Worm (Caenorhabditis elegans) whole organism, midembryonic: ENCODE measurements around the gene C32B5.13.

Experiments
- flt-1 ChIP-seq: fragments of 200-800 bp; sonication (Bioruptor generic); IDR thresholded peaks from 2 replicates; pipeline ENCODE4 v1.3.6; 2022; ENCODE audit warnings: missing genetic modification characterization, missing compliant biosample characterization
- klf-2 ChIP-seq: fragments of 200-800 bp; sonication (Bioruptor generic); conservative IDR thresholded peaks from 2 replicates; pipeline ENCODE4 v1.3.6; 2022; ENCODE audit warnings: missing genetic modification reagents, missing genetic modification characterization, missing compliant biosample characterization
- ref-1 ChIP-seq: fragments of 200-800 bp; sonication (Bioruptor generic); conservative IDR thresholded peaks from 2 replicates; pipeline ENCODE4 v1.3.6; 2022; ENCODE audit warnings: missing genetic modification reagents, missing genetic modification characterization, missing compliant biosample characterization

ce11 chrII:917324-917723 lies 44.5 kb downstream of the C32B5.13 start, which contains the start of gene fbxc-30:
- TF ChIP-seq ref-1 (GFP tag; lab: Robert Waterston, UW) (no peak), flt-1 (GFP tag; lab: Robert Waterston, UW) (no peak), klf-2 (GFP tag; lab: Robert Waterston, UW) (no peak)
